Fruit fly (Drosophila melanogaster): ENCODE measurements around the gene IFT54.

The IFT54 gene

dm6 chr3R:14326250-14327112 lies 24.3 kb downstream of the IFT54 start, which contains the start of the genes Afti and ATPsynE:
Gene Afti (minus strand): TSS chr3R:14326689.
Gene ATPsynE (plus strand): TSS chr3R:14326947.
- TF ChIP-seq pan (optimal IDR thresholded peaks at IDR 0.05) (no peak), CG8478 (optimal IDR thresholded peaks at IDR 0.05) (peak; percentile 68)

- no peak for TF ChIP-seq pan (optimal IDR thresholded peaks at IDR 0.05)
- TF ChIP-seq Dll (optimal IDR thresholded peaks at IDR 0.05): no peak
- TF ChIP-seq psq (optimal IDR thresholded peaks at IDR 0.05): no peak
- no peak for TF ChIP-seq EcR (GFP tag; optimal IDR thresholded peaks at IDR 0.05)
- TF ChIP-seq usp (GFP tag; optimal IDR thresholded peaks at IDR 0.05): no peak
- TF ChIP-seq CG8478 (optimal IDR thresholded peaks at IDR 0.05): no peak
These were observed 24.9 kb downstream of the IFT54 start for dm6 chr3R:14327113-14327466.

- TF ChIP-seq usp (GFP tag; optimal IDR thresholded peaks at IDR 0.05) (no peak), EcR (GFP tag; optimal IDR thresholded peaks at IDR 0.05) (no peak), psq (optimal IDR thresholded peaks at IDR 0.05) (no peak), CG8478 (optimal IDR thresholded peaks at IDR 0.05) (no peak), pan (optimal IDR thresholded peaks at IDR 0.05) (no peak), Dll (optimal IDR thresholded peaks at IDR 0.05) (no peak)
These were observed 25.4 kb downstream of the IFT54 start, which contains the start of gene spn-B for dm6 chr3R:14327472-14328104. Gene spn-B (plus strand): TSS chr3R:14328051.

dm6 chr3R:14329549-14329948 lies 27.3 kb downstream of the IFT54 start:
- TF ChIP-seq CG8478 (optimal IDR thresholded peaks at IDR 0.05) (no peak), psq (optimal IDR thresholded peaks at IDR 0.05) (no peak), Dll (optimal IDR thresholded peaks at IDR 0.05) (no peak), usp (GFP tag; optimal IDR thresholded peaks at IDR 0.05) (no peak)

dm6 chr3R:14330654-14331053 lies 28.4 kb downstream of the IFT54 start:
- TF ChIP-seq pan (optimal IDR thresholded peaks at IDR 0.05) (no peak), usp (GFP tag; optimal IDR thresholded peaks at IDR 0.05) (no peak), CG8478 (optimal IDR thresholded peaks at IDR 0.05) (no peak), psq (optimal IDR thresholded peaks at IDR 0.05) (no peak)

dm6 chr3R:14331474-14331873 lies 29.2 kb downstream of the IFT54 start:
- TF ChIP-seq CG8478 (optimal IDR thresholded peaks at IDR 0.05) (no peak), EcR (GFP tag; optimal IDR thresholded peaks at IDR 0.05) (no peak), pan (optimal IDR thresholded peaks at IDR 0.05) (no peak), psq (optimal IDR thresholded peaks at IDR 0.05) (no peak), Dll (optimal IDR thresholded peaks at IDR 0.05) (no peak), usp (GFP tag; optimal IDR thresholded peaks at IDR 0.05) (no peak)

dm6 chr3R:14332735-14333134 lies 30.5 kb downstream of the IFT54 start:
- no peak for TF ChIP-seq pan (optimal IDR thresholded peaks at IDR 0.05)
- TF ChIP-seq usp (GFP tag; optimal IDR thresholded peaks at IDR 0.05): no peak
- TF ChIP-seq Dll (optimal IDR thresholded peaks at IDR 0.05): no peak
- TF ChIP-seq CG8478 (optimal IDR thresholded peaks at IDR 0.05): no peak
- no peak for TF ChIP-seq psq (optimal IDR thresholded peaks at IDR 0.05)

dm6 chr3R:14335504-14335903 lies 33.3 kb downstream of the IFT54 start:
- TF ChIP-seq Dll (optimal IDR thresholded peaks at IDR 0.05) (no peak), pan (optimal IDR thresholded peaks at IDR 0.05) (no peak), EcR (GFP tag; optimal IDR thresholded peaks at IDR 0.05) (no peak), usp (GFP tag; optimal IDR thresholded peaks at IDR 0.05) (no peak), psq (optimal IDR thresholded peaks at IDR 0.05) (no peak), CG8478 (optimal IDR thresholded peaks at IDR 0.05) (no peak)

- TF ChIP-seq Dll (optimal IDR thresholded peaks at IDR 0.05) (no peak), pan (optimal IDR thresholded peaks at IDR 0.05) (no peak), psq (optimal IDR thresholded peaks at IDR 0.05) (no peak), EcR (GFP tag; optimal IDR thresholded peaks at IDR 0.05) (no peak), CG8478 (optimal IDR thresholded peaks at IDR 0.05) (no peak), usp (GFP tag; optimal IDR thresholded peaks at IDR 0.05) (no peak)
These were observed 42.5 kb downstream of the IFT54 start for dm6 chr3R:14344767-14345166.

- TF ChIP-seq usp (GFP tag; optimal IDR thresholded peaks at IDR 0.05): no peak
- TF ChIP-seq Dll (optimal IDR thresholded peaks at IDR 0.05): peak; percentile 26
These were observed 44.9 kb downstream of the IFT54 start for dm6 chr3R:14346838-14347745.

- TF ChIP-seq usp (GFP tag; optimal IDR thresholded peaks at IDR 0.05) (no peak), CG8478 (optimal IDR thresholded peaks at IDR 0.05) (no peak), Dll (optimal IDR thresholded peaks at IDR 0.05) (no peak), EcR (GFP tag; optimal IDR thresholded peaks at IDR 0.05) (no peak), pan (optimal IDR thresholded peaks at IDR 0.05) (no peak), psq (optimal IDR thresholded peaks at IDR 0.05) (no peak)
These were observed 46.3 kb downstream of the IFT54 start for dm6 chr3R:14348480-14348879.

dm6 chr3R:14351418-14351817 lies 49.2 kb downstream of the IFT54 start:
- TF ChIP-seq EcR (GFP tag; optimal IDR thresholded peaks at IDR 0.05) (no peak), usp (GFP tag; optimal IDR thresholded peaks at IDR 0.05) (no peak), pan (optimal IDR thresholded peaks at IDR 0.05) (no peak), Dll (optimal IDR thresholded peaks at IDR 0.05) (no peak)
